Worm (Caenorhabditis elegans) whole organism, L3 larva: Measurements from ENCODE around the gene grp-1.

Experiments used
- ZK546.5 ChIP-seq: sonication (generic microtip); optimal IDR thresholded peaks from 2 replicates; lab custom pipeline; 2017; ENCODE audit warnings: missing biosample characterization, missing genetic modification characterization
- aly-2 ChIP-seq: fragments of 150-350 bp; optimal IDR thresholded peaks from 2 replicates; lab custom pipeline; 2014; ENCODE audit warnings: missing biosample characterization, missing genetic modification characterization
- ama-1 ChIP-seq: fragments of 150-350 bp; optimal IDR thresholded peaks from 2 replicates; lab custom pipeline; 2018
- ceh-16 ChIP-seq: sonication (generic microtip); optimal IDR thresholded peaks from 2 replicates; lab custom pipeline; 2017; ENCODE audit warnings: missing biosample characterization, missing genetic modification characterization
- ceh-28 ChIP-seq: fragments of 150-350 bp; optimal IDR thresholded peaks from 2 replicates; lab custom pipeline; 2014; ENCODE audit warnings: missing biosample characterization, missing genetic modification reagents, missing genetic modification characterization
- ceh-9 ChIP-seq: sonication (generic microtip); optimal IDR thresholded peaks from 2 replicates; lab custom pipeline; 2018; ENCODE audit warnings: missing biosample characterization, missing genetic modification characterization
- daf-12 ChIP-seq: fragments of 150-350 bp; optimal IDR thresholded peaks from 2 replicates; lab custom pipeline; 2014; ENCODE audit warnings: missing biosample characterization, missing genetic modification reagents, missing genetic modification characterization
- egl-27 ChIP-seq: sonication (generic microtip); optimal IDR thresholded peaks from 4 replicates; lab custom pipeline; 2017; ENCODE audit warnings: missing biosample characterization, missing genetic modification reagents, missing genetic modification characterization
- elt-1 ChIP-seq: fragments of 150-350 bp; optimal IDR thresholded peaks from 2 replicates; lab custom pipeline; 2014; ENCODE audit warnings: missing biosample characterization, missing genetic modification characterization
- elt-3 ChIP-seq, 3 experiments: fragments of 150-350 bp in 1 of 3; sonication (generic microtip) in 2 of 3; optimal IDR thresholded peaks; 2 replicates in 2 of 3; 4 replicates in 1 of 3; lab custom pipeline; 2014 to 2017; ENCODE audit warnings: missing biosample characterization in 3 of 3, missing genetic modification characterization in 3 of 3
- fkh-10 ChIP-seq: sonication (generic microtip); optimal IDR thresholded peaks from 2 replicates; lab custom pipeline; 2017; ENCODE audit warnings: missing biosample characterization, missing genetic modification reagents, missing genetic modification characterization
- fkh-2 ChIP-seq: fragments of 150-350 bp; optimal IDR thresholded peaks from 2 replicates; lab custom pipeline; 2014; ENCODE audit warnings: missing biosample characterization, missing genetic modification reagents, missing genetic modification characterization
- hmg-11 ChIP-seq: sonication (generic microtip); optimal IDR thresholded peaks from 2 replicates; lab custom pipeline; 2016; ENCODE audit warnings: missing genetic modification characterization, missing compliant biosample characterization
- jun-1 ChIP-seq: fragments of 150-350 bp; optimal IDR thresholded peaks from 2 replicates; lab custom pipeline; 2014; ENCODE audit warnings: missing biosample characterization, missing genetic modification reagents, missing genetic modification characterization
- lin-15B ChIP-seq: fragments of 150-350 bp; optimal IDR thresholded peaks from 2 replicates; lab custom pipeline; 2014; ENCODE audit warnings: missing biosample characterization, missing genetic modification characterization
- lin-39 ChIP-seq: fragments of 150-350 bp; optimal IDR thresholded peaks from 2 replicates; lab custom pipeline; 2018; ENCODE audit warnings: missing biosample characterization, missing genetic modification reagents, missing genetic modification characterization
- lsy-12 ChIP-seq: sonication (generic microtip); optimal IDR thresholded peaks from 2 replicates; lab custom pipeline; 2016; ENCODE audit warnings: mild to moderate bottlenecking, missing genetic modification characterization, missing compliant biosample characterization
- mdl-1 ChIP-seq: fragments of 150-350 bp; optimal IDR thresholded peaks from 2 replicates; lab custom pipeline; 2014; ENCODE audit warnings: missing biosample characterization, missing genetic modification characterization
- nhr-11 ChIP-seq: fragments of 150-350 bp; optimal IDR thresholded peaks from 2 replicates; lab custom pipeline; 2014; ENCODE audit warnings: missing biosample characterization, missing genetic modification characterization
- nhr-12 ChIP-seq: fragments of 150-350 bp; optimal IDR thresholded peaks from 2 replicates; lab custom pipeline; 2014; ENCODE audit warnings: missing biosample characterization, missing genetic modification characterization
- nhr-23 ChIP-seq: fragments of 150-350 bp; optimal IDR thresholded peaks from 2 replicates; lab custom pipeline; 2014; ENCODE audit warnings: missing biosample characterization, missing genetic modification reagents, missing genetic modification characterization
- nhr-237 ChIP-seq: fragments of 150-350 bp; optimal IDR thresholded peaks from 2 replicates; lab custom pipeline; 2014; ENCODE audit warnings: missing biosample characterization, missing genetic modification characterization
- nhr-25 ChIP-seq: sonication (generic microtip); optimal IDR thresholded peaks from 2 replicates; lab custom pipeline; 2017; ENCODE audit warnings: missing biosample characterization, missing genetic modification characterization
- nhr-43 ChIP-seq: sonication (generic microtip); optimal IDR thresholded peaks from 2 replicates; lab custom pipeline; 2016; ENCODE audit warnings: mild to moderate bottlenecking, missing genetic modification characterization, missing compliant biosample characterization; ENCODE audit not compliant: poor library complexity, severe bottlenecking
- nhr-67 ChIP-seq: fragments of 150-350 bp; optimal IDR thresholded peaks from 2 replicates; lab custom pipeline; 2014; ENCODE audit warnings: missing biosample characterization, missing genetic modification characterization
- nhr-76 ChIP-seq: fragments of 150-350 bp; sonication (generic microtip); optimal IDR thresholded peaks from 5 replicates; lab custom pipeline; 2014; ENCODE audit warnings: missing biosample characterization, missing genetic modification characterization
- pha-4 ChIP-seq: fragments of 150-350 bp; optimal IDR thresholded peaks from 2 replicates; lab custom pipeline; 2014; ENCODE audit warnings: missing biosample characterization, missing genetic modification reagents, missing genetic modification characterization
- pqm-1 ChIP-seq: fragments of 150-350 bp; optimal IDR thresholded peaks from 2 replicates; lab custom pipeline; 2017; ENCODE audit warnings: missing biosample characterization, missing genetic modification characterization, inconsistent platforms
- sea-2 ChIP-seq: fragments of 150-350 bp; sonication (generic microtip); optimal IDR thresholded peaks from 4 replicates; lab custom pipeline; 2014; ENCODE audit warnings: missing biosample characterization, missing genetic modification reagents, missing genetic modification characterization
- skn-1 ChIP-seq: fragments of 150-350 bp; optimal IDR thresholded peaks from 2 replicates; lab custom pipeline; 2014; ENCODE audit warnings: missing biosample characterization, missing genetic modification characterization
- unc-39 ChIP-seq: sonication (generic microtip); optimal IDR thresholded peaks from 4 replicates; lab custom pipeline; 2017; ENCODE audit warnings: missing biosample characterization, missing genetic modification characterization
- unc-62 ChIP-seq: fragments of 150-350 bp; sonication (generic microtip); optimal IDR thresholded peaks from 4 replicates; lab custom pipeline; 2014; ENCODE audit warnings: missing biosample characterization, missing genetic modification reagents, missing genetic modification characterization
- ztf-11 ChIP-seq: fragments of 150-350 bp; optimal IDR thresholded peaks from 2 replicates; lab custom pipeline; 2014; ENCODE audit warnings: missing biosample characterization, missing genetic modification characterization
- ztf-4 ChIP-seq: fragments of 150-350 bp; optimal IDR thresholded peaks from 2 replicates; lab custom pipeline; 2014; ENCODE audit warnings: missing biosample characterization, missing genetic modification characterization

The grp-1 gene

ce11 chrIII:8109459-8110057 is 24.1 kb downstream of the grp-1 start (continued):
- peak; percentile 68 for TF ChIP-seq ama-1
- TF ChIP-seq egl-27 (tag; lab: Kevin White, UChicago) = peak; percentile 74
- no peak for TF ChIP-seq ceh-16 (tag; lab: Kevin White, UChicago)
- TF ChIP-seq ceh-9 = no peak
- TF ChIP-seq ztf-11 = no peak

- TF ChIP-seq nhr-43 (tag; lab: Kevin White, UChicago) (peak; percentile 36), ama-1 (no peak), nhr-76 (no peak)
- TF ChIP-seq, all 47 proteins: peak for 1
These were observed 25.8 kb downstream of the grp-1 start for ce11 chrIII:8111347-8111746.

- TF ChIP-seq ceh-28 (tag; lab: Kevin White, UChicago) = no peak
- TF ChIP-seq unc-39 (tag; lab: Kevin White, UChicago) = no peak
- no peak for TF ChIP-seq nhr-237 (tag; lab: Kevin White, UChicago)
- TF ChIP-seq unc-62 (GFP tag; lab: Kevin White, UChicago) = no peak
- TF ChIP-seq lsy-12 (tag; lab: Kevin White, UChicago) = no peak
- TF ChIP-seq hmg-11 (tag; lab: Kevin White, UChicago) = no peak
- TF ChIP-seq nhr-67 (tag; lab: Kevin White, UChicago) = no peak
- TF ChIP-seq nhr-43 (tag; lab: Kevin White, UChicago) = no peak
- TF ChIP-seq elt-3 (tag; optimal IDR thresholded peaks at IDR 0.05; lab: Kevin White, UChicago) = no peak
These were observed 30.4 kb downstream of the grp-1 start for ce11 chrIII:8115877-8116276.

- no peak for TF ChIP-seq ama-1
- no peak for TF ChIP-seq fkh-10 (GFP tag; lab: Kevin White, UChicago)
- TF ChIP-seq pha-4 (tag; lab: Kevin White, UChicago) = no peak
- TF ChIP-seq aly-2 = no peak
- no peak for TF ChIP-seq egl-27 (tag; lab: Kevin White, UChicago)
- no peak for TF ChIP-seq ceh-28 (tag; lab: Kevin White, UChicago)
- no peak for TF ChIP-seq elt-1 (tag; lab: Kevin White, UChicago)
- TF ChIP-seq sea-2 = no peak
- TF ChIP-seq pqm-1 = no peak
- TF ChIP-seq unc-39 (tag; lab: Kevin White, UChicago) = no peak
- TF ChIP-seq lin-15B (tag; lab: Kevin White, UChicago) = no peak
- no peak for TF ChIP-seq daf-12 (tag; lab: Kevin White, UChicago)
These were observed 31.6 kb downstream of the grp-1 start for ce11 chrIII:8117155-8117554.

ce11 chrIII:8121132-8121531 is 35.6 kb downstream of the grp-1 start, which contains the start of gene gei-8:
gei-8 (minus strand) TSS chrIII:8121232.
- TF ChIP-seq nhr-76 = no peak
- no peak for TF ChIP-seq fkh-10 (GFP tag; lab: Kevin White, UChicago)
- no peak for TF ChIP-seq nhr-25 (tag; lab: Kevin White, UChicago)
- no peak for TF ChIP-seq pqm-1
- no peak for TF ChIP-seq pha-4 (tag; lab: Kevin White, UChicago)
- TF ChIP-seq nhr-23 = no peak
- TF ChIP-seq, all 47 proteins: peak for 0

ce11 chrIII:8121923-8122322 is 36.4 kb downstream of the grp-1 start:
- no peak for TF ChIP-seq ztf-4 (tag; lab: Kevin White, UChicago)
- no peak for TF ChIP-seq fkh-2 (tag; lab: Kevin White, UChicago)
- no peak for TF ChIP-seq daf-12 (tag; lab: Kevin White, UChicago)
- TF ChIP-seq unc-62 (GFP tag; lab: Kevin White, UChicago) = no peak
- no peak for TF ChIP-seq mdl-1
- TF ChIP-seq unc-39 (tag; lab: Kevin White, UChicago) = no peak
- no peak for TF ChIP-seq nhr-11 (tag; lab: Kevin White, UChicago)
- no peak for TF ChIP-seq jun-1
- no peak for TF ChIP-seq nhr-25 (tag; lab: Kevin White, UChicago)
- TF ChIP-seq nhr-12 (tag; lab: Kevin White, UChicago) = no peak
- TF ChIP-seq egl-27 (tag; lab: Kevin White, UChicago) = no peak
- TF ChIP-seq hmg-11 (tag; lab: Kevin White, UChicago) = no peak
- TF ChIP-seq ZK546.5 (tag; lab: Kevin White, UChicago) = no peak
- no peak for TF ChIP-seq nhr-237 (tag; lab: Kevin White, UChicago)
- no peak for TF ChIP-seq lin-39 (tag; lab: Kevin White, UChicago)
- TF ChIP-seq skn-1 = no peak
- TF ChIP-seq nhr-43 (tag; lab: Kevin White, UChicago) = no peak
- no peak for TF ChIP-seq nhr-23
